Fruit fly (Drosophila melanogaster): ENCODE measurements around the gene Coq6.

The Coq6 gene

DNA sequence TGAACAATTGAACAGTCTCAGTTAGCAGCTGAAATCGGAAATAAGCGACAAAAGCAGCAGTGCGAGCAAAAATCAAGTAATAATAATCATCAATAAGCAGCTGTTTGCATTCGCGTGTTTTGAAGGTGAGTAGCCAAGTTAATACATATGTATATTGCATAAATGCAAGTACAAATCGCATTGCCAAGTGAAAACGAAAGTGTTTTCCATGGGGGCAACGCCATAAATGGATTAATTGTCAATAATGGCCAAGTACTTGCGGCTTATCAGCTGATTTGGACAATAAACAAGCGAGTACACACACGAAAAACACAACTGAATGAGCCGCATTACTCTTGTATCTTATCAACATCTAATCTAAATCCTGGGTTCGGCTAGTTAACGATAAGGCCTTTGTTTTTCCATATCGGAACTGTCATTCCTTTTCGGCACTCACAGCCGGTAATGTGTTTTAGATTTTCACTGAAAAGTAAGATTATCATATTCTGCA lies 15.3 kb upstream of the Coq6 start (continued):
- TF ChIP-seq CG6791 (GFP tag; IDR thresholded peaks at IDR 0.05; ENCODE audit: partially characterized antibody): no peak
- peak; percentile 34 for TF ChIP-seq wek (GFP tag; optimal IDR thresholded peaks at IDR 0.05)
- TF ChIP-seq ara (GFP tag; IDR thresholded peaks at IDR 0.05): peak; percentile 49; the same call in 1 of the 2 replicates
- TF ChIP-seq sug (tag; optimal IDR thresholded peaks at IDR 0.05): peak; percentile 89
- TF ChIP-seq peb (GFP tag; IDR thresholded peaks at IDR 0.05): no peak
- TF ChIP-seq CG12071 (GFP tag; optimal IDR thresholded peaks at IDR 0.05): peak; percentile 16
- TF ChIP-seq Fer3 (tag; optimal IDR thresholded peaks at IDR 0.05): peak; percentile 3
- no peak for TF ChIP-seq btn (GFP tag; optimal IDR thresholded peaks at IDR 0.05)
- no peak for TF ChIP-seq bab2 (GFP tag; optimal IDR thresholded peaks at IDR 0.05)
- TF ChIP-seq Hand (GFP tag; optimal IDR thresholded peaks at IDR 0.05): no peak
- TF ChIP-seq dati (GFP tag; IDR thresholded peaks at IDR 0.05): no peak
- TF ChIP-seq Mad (GFP tag; optimal IDR thresholded peaks at IDR 0.05): no peak
- peak; percentile 65 for TF ChIP-seq mirr (GFP tag; optimal IDR thresholded peaks at IDR 0.05)
- TF ChIP-seq crp (GFP tag; optimal IDR thresholded peaks at IDR 0.05): peak in 1 of 2 experiments; percentile 20
- TF ChIP-seq CG7839 (tag; optimal IDR thresholded peaks at IDR 0.05): no peak
- TF ChIP-seq exex (tag; optimal IDR thresholded peaks at IDR 0.05): peak; percentile 93
- peak; percentile 77 for TF ChIP-seq Vsx1 (GFP tag; optimal IDR thresholded peaks at IDR 0.05)
- no peak for TF ChIP-seq CG18619 (GFP tag; optimal IDR thresholded peaks at IDR 0.05)
- TF ChIP-seq CG17912 (GFP tag; optimal IDR thresholded peaks at IDR 0.05): peak; percentile 10
- no peak for TF ChIP-seq CG1603 (tag; optimal IDR thresholded peaks at IDR 0.05)
- peak; percentile 48 for TF ChIP-seq sd (tag; optimal IDR thresholded peaks at IDR 0.05)
- 0 out of 3 replicates have a peak, but pooled peaks have one; percentile 14 for TF ChIP-seq zfh1 (GFP tag; IDR thresholded peaks at IDR 0.05)
- no peak for TF ChIP-seq org-1 (GFP tag; optimal IDR thresholded peaks at IDR 0.05)
- peak; percentile 6 for TF ChIP-seq Jarid2 (GFP tag; optimal IDR thresholded peaks at IDR 0.05)
- no peak for TF ChIP-seq CG6765 (GFP tag; optimal IDR thresholded peaks at IDR 0.05)
- peak; percentile 29 for TF ChIP-seq CG17359 (tag; optimal IDR thresholded peaks at IDR 0.05)
- peak; percentile 57 for TF ChIP-seq CrebB (tag; optimal IDR thresholded peaks at IDR 0.05)
- TF ChIP-seq lov (optimal IDR thresholded peaks at IDR 0.05): no peak
- peak; percentile 23; the same call in 1 of the 3 replicates for TF ChIP-seq lov (GFP tag; IDR thresholded peaks at IDR 0.05)
- 0 out of 3 replicates have a peak, but pooled peaks have one; percentile 2 for TF ChIP-seq mld (GFP tag; IDR thresholded peaks at IDR 0.05; ENCODE audit: partially characterized antibody)
- TF ChIP-seq Trl (optimal IDR thresholded peaks at IDR 0.05): no peak
- TF ChIP-seq Trl (GFP tag; optimal IDR thresholded peaks at IDR 0.05): no peak
- TF ChIP-seq grn (GFP tag; optimal IDR thresholded peaks at IDR 0.05): peak; percentile 93
- TF ChIP-seq CG10431 (GFP tag; optimal IDR thresholded peaks at IDR 0.05): peak; percentile 37
- no peak for TF ChIP-seq tio (GFP tag; optimal IDR thresholded peaks at IDR 0.05)
- no peak for TF ChIP-seq Oaz (GFP tag; IDR thresholded peaks at IDR 0.05)
- peak; percentile 75 for TF ChIP-seq CG34376 (GFP tag; optimal IDR thresholded peaks at IDR 0.05)
- TF ChIP-seq lab (GFP tag; optimal IDR thresholded peaks at IDR 0.05): peak; percentile 47
- TF ChIP-seq CG1529 (GFP tag; optimal IDR thresholded peaks at IDR 0.05): no peak
- peak; percentile 2 for TF ChIP-seq CTCF (GFP tag; optimal IDR thresholded peaks at IDR 0.05)
- TF ChIP-seq CG12219 (GFP tag; optimal IDR thresholded peaks at IDR 0.05): peak; percentile 39
- TF ChIP-seq CG6689 (GFP tag; IDR thresholded peaks at IDR 0.05): no peak

All from whole organism, embryonic.